Fruit fly (Drosophila melanogaster): ENCODE measurements around the gene twit.

- TF ChIP-seq HLH106 (tag; optimal IDR thresholded peaks at IDR 0.05) (no peak), Vsx2 (GFP tag; optimal IDR thresholded peaks at IDR 0.05; ENCODE audit: partially characterized antibody) (no peak), h (GFP tag; optimal IDR thresholded peaks at IDR 0.05) (no peak), jim (GFP tag; optimal IDR thresholded peaks at IDR 0.05) (no peak), Jra (GFP tag; optimal IDR thresholded peaks at IDR 0.05) (no peak), brk (GFP tag; optimal IDR thresholded peaks at IDR 0.05) (no peak), Sp1 (GFP tag; optimal IDR thresholded peaks at IDR 0.05) (no peak), dmrt93B (GFP tag; optimal IDR thresholded peaks at IDR 0.05) (no peak), Hr78 (GFP tag; optimal IDR thresholded peaks at IDR 0.05) (no peak), usp (GFP tag; optimal IDR thresholded peaks at IDR 0.05) (no peak), sv (GFP tag; optimal IDR thresholded peaks at IDR 0.05) (no peak), sage (GFP tag; optimal IDR thresholded peaks at IDR 0.05) (no peak), br (GFP tag; optimal IDR thresholded peaks at IDR 0.05) (no peak)
These were observed 31.3 kb downstream of the twit start for dm6 chr2L:20883624-20884220.
